Worm (Caenorhabditis elegans) whole organism, L1 larva: ENCODE data around the gene npl-10.
A peak's percentile ranks its signal among the peaks of the same experiment; 100 is the strongest.

Source experiments
- C04F5.9 ChIP-seq: sonication (generic microtip); optimal IDR thresholded peaks from 2 replicates; lab custom pipeline; 2016; ENCODE audit warnings: missing genetic modification characterization, missing compliant biosample characterization
- C16A3.4 ChIP-seq: fragments of 150-350 bp; optimal IDR thresholded peaks from 2 replicates; lab custom pipeline; 2014; ENCODE audit warnings: missing biosample characterization, missing genetic modification characterization
- F16B12.6 ChIP-seq: fragments of 150-350 bp; optimal IDR thresholded peaks from 2 replicates; lab custom pipeline; 2014; ENCODE audit warnings: missing biosample characterization, missing genetic modification characterization
- aha-1 ChIP-seq: fragments of 150-350 bp; optimal IDR thresholded peaks from 2 replicates; lab custom pipeline; 2014; ENCODE audit warnings: missing biosample characterization, missing genetic modification characterization
- ama-1 ChIP-seq: fragments of 150-350 bp; optimal IDR thresholded peaks from 2 replicates; lab custom pipeline; 2014
- blmp-1 ChIP-seq: fragments of 150-350 bp; optimal IDR thresholded peaks from 2 replicates; lab custom pipeline; 2014; ENCODE audit warnings: missing biosample characterization, missing genetic modification characterization
- ceh-82 ChIP-seq, 3 experiments: fragments of 150-350 bp in 1 of 3; sonication (generic microtip) in 2 of 3; optimal IDR thresholded peaks; 2 replicates each; lab custom pipeline; 2014 to 2017; ENCODE audit warnings: missing biosample characterization in 3 of 3, missing genetic modification characterization in 3 of 3
- ceh-88 ChIP-seq: fragments of 200-800 bp; sonication (Bioruptor generic); IDR thresholded peaks from 2 replicates; pipeline ENCODE4 v1.3.6; 2022; ENCODE audit warnings: missing genetic modification characterization, missing compliant biosample characterization
- ces-1 ChIP-seq: fragments of 150-350 bp; optimal IDR thresholded peaks from 2 replicates; lab custom pipeline; 2014; ENCODE audit warnings: missing biosample characterization, missing genetic modification reagents, missing genetic modification characterization
- dpl-1 ChIP-seq, 3 experiments: fragments of 150-350 bp in 2 of 3; sonication (generic microtip) in 1 of 3; optimal IDR thresholded peaks; 2 replicates each; lab custom pipeline; 2014 to 2017; ENCODE audit warnings: missing biosample characterization in 3 of 3, missing genetic modification characterization in 3 of 3, missing genetic modification reagents in 3 of 3
- efl-1 ChIP-seq, 4 experiments: fragments of 150-350 bp; optimal IDR thresholded peaks in 3 of 4; peaks in 1 of 4; 1 replicate in 1 of 4; 2 replicates in 3 of 4; lab custom pipeline; 2014; ENCODE audit warnings: missing biosample characterization in 2 of 4, missing genetic modification characterization in 2 of 4, missing genetic modification reagents in 2 of 4
- efl-3 ChIP-seq: fragments of 200-800 bp; sonication (Bioruptor generic); optimal IDR thresholded peaks from 2 replicates; lab custom pipeline; 2018; ENCODE audit warnings: mild to moderate bottlenecking, missing genetic modification characterization, missing compliant biosample characterization
- egl-27 ChIP-seq, 2 experiments: fragments of 150-350 bp in 1 of 2; sonication (generic microtip); optimal IDR thresholded peaks; 3 replicates each; lab custom pipeline; 2017 to 2018; ENCODE audit warnings: missing biosample characterization in 2 of 2, missing genetic modification characterization in 2 of 2, missing genetic modification reagents in 2 of 2
- elt-2 ChIP-seq: sonication (generic microtip); optimal IDR thresholded peaks from 2 replicates; lab custom pipeline; 2016; ENCODE audit warnings: missing genetic modification characterization, mild to moderate bottlenecking, inconsistent platforms, missing compliant biosample characterization, missing genetic modification reagents
- fos-1 ChIP-seq: fragments of 150-350 bp; optimal IDR thresholded peaks from 2 replicates; lab custom pipeline; 2014; ENCODE audit warnings: missing biosample characterization, missing genetic modification characterization
- grh-1 ChIP-seq: fragments of 200-800 bp; sonication (Bioruptor generic); IDR thresholded peaks from 2 replicates; pipeline ENCODE4 v1.3.6; 2022; ENCODE audit warnings: missing genetic modification reagents, missing genetic modification characterization, missing compliant biosample characterization
- hlh-17 ChIP-seq: fragments of 200-800 bp; sonication (Bioruptor generic); optimal IDR thresholded peaks from 2 replicates; lab custom pipeline; 2018; ENCODE audit warnings: missing genetic modification characterization, mild to moderate bottlenecking, missing compliant biosample characterization, moderate library complexity, borderline replicate concordance
- isw-1 ChIP-seq: fragments of 200-800 bp; sonication (Bioruptor generic); IDR thresholded peaks from 2 replicates; pipeline ENCODE4 v1.3.6; 2022; ENCODE audit warnings: missing genetic modification characterization, missing compliant biosample characterization
- jun-1 ChIP-seq: fragments of 150-350 bp; optimal IDR thresholded peaks from 2 replicates; lab custom pipeline; 2014; ENCODE audit warnings: missing biosample characterization, missing genetic modification reagents, missing genetic modification characterization
- lin-14 ChIP-seq: fragments of 200-800 bp; sonication (Bioruptor generic); optimal IDR thresholded peaks from 2 replicates; lab custom pipeline; 2018; ENCODE audit warnings: mild to moderate bottlenecking, missing genetic modification characterization, moderate library complexity, missing compliant biosample characterization
- lin-35 ChIP-seq, 2 experiments: fragments of 150-350 bp; optimal IDR thresholded peaks; 2 replicates each; lab custom pipeline; 2014; ENCODE audit warnings: missing biosample characterization in 2 of 2, missing genetic modification characterization in 2 of 2, missing genetic modification reagents in 2 of 2
- lin-39 ChIP-seq: fragments of 150-350 bp; optimal IDR thresholded peaks from 2 replicates; lab custom pipeline; 2014; ENCODE audit warnings: missing biosample characterization, missing genetic modification reagents, missing genetic modification characterization
- lir-3 ChIP-seq: sonication (generic microtip); optimal IDR thresholded peaks from 2 replicates; lab custom pipeline; 2016; ENCODE audit warnings: mild to moderate bottlenecking, missing genetic modification characterization, moderate library complexity, missing compliant biosample characterization; ENCODE audit not compliant: poor library complexity
- lsy-2 ChIP-seq, 2 experiments: fragments of 150-350 bp; optimal IDR thresholded peaks; 2 replicates each; lab custom pipeline; 2014; ENCODE audit warnings: missing biosample characterization in 2 of 2, missing genetic modification characterization in 2 of 2
- mep-1 ChIP-seq: fragments of 150-350 bp; optimal IDR thresholded peaks from 2 replicates; lab custom pipeline; 2014; ENCODE audit warnings: missing biosample characterization, missing genetic modification characterization
- nhr-11 ChIP-seq: fragments of 150-350 bp; optimal IDR thresholded peaks from 2 replicates; lab custom pipeline; 2014; ENCODE audit warnings: missing biosample characterization, missing genetic modification characterization
- nhr-19 ChIP-seq: fragments of 200-800 bp; sonication (Bioruptor generic); conservative IDR thresholded peaks from 2 replicates; pipeline ENCODE4 v1.3.6; 2022; ENCODE audit warnings: missing genetic modification characterization, missing compliant biosample characterization
- nhr-20 ChIP-seq: sonication (generic microtip); optimal IDR thresholded peaks from 2 replicates; lab custom pipeline; 2016; ENCODE audit warnings: mild to moderate bottlenecking, missing genetic modification characterization, missing compliant biosample characterization
- nhr-237 ChIP-seq: fragments of 150-350 bp; optimal IDR thresholded peaks from 2 replicates; lab custom pipeline; 2014; ENCODE audit warnings: missing biosample characterization, missing genetic modification characterization
- nhr-71 ChIP-seq: sonication (generic microtip); optimal IDR thresholded peaks from 2 replicates; lab custom pipeline; 2016; ENCODE audit warnings: mild to moderate bottlenecking, missing genetic modification characterization, moderate library complexity, missing compliant biosample characterization
- nhr-76 ChIP-seq: sonication (generic microtip); optimal IDR thresholded peaks from 2 replicates; lab custom pipeline; 2017; ENCODE audit warnings: missing biosample characterization, missing genetic modification characterization
- nhr-84 ChIP-seq: sonication (generic microtip); optimal IDR thresholded peaks from 2 replicates; lab custom pipeline; 2017; ENCODE audit warnings: missing biosample characterization, missing genetic modification characterization
- nhr-85 ChIP-seq: sonication (generic microtip); peaks from one replicate; lab custom pipeline; 2016; ENCODE audit warnings: missing genetic modification characterization, inconsistent platforms, missing compliant biosample characterization
- pag-3 ChIP-seq: sonication (generic microtip); optimal IDR thresholded peaks from 2 replicates; lab custom pipeline; 2017; ENCODE audit warnings: missing genetic modification characterization, mild to moderate bottlenecking, missing compliant biosample characterization, antibody characterized with exemption, borderline replicate concordance; ENCODE audit not compliant: insufficient read depth
- rnt-1 ChIP-seq: sonication (generic microtip); optimal IDR thresholded peaks from 2 replicates; lab custom pipeline; 2016; ENCODE audit warnings: mild to moderate bottlenecking, missing genetic modification characterization, moderate library complexity, missing compliant biosample characterization
- skn-1 ChIP-seq: fragments of 150-350 bp; optimal IDR thresholded peaks from 2 replicates; lab custom pipeline; 2014; ENCODE audit warnings: missing biosample characterization, missing genetic modification characterization
- snu-23 ChIP-seq: sonication (generic microtip); optimal IDR thresholded peaks from 2 replicates; lab custom pipeline; 2016; ENCODE audit warnings: missing genetic modification characterization, missing compliant biosample characterization
- sox-4 ChIP-seq: sonication (generic microtip); optimal IDR thresholded peaks from 2 replicates; lab custom pipeline; 2016; ENCODE audit warnings: missing genetic modification characterization, missing compliant biosample characterization
- sptf-1 ChIP-seq: fragments of 150-350 bp; optimal IDR thresholded peaks from 2 replicates; lab custom pipeline; 2014; ENCODE audit warnings: missing biosample characterization, missing genetic modification characterization
- sup-37 ChIP-seq: fragments of 200-800 bp; sonication (Bioruptor generic); optimal IDR thresholded peaks from 2 replicates; lab custom pipeline; 2018; ENCODE audit warnings: mild to moderate bottlenecking, missing genetic modification characterization, missing compliant biosample characterization
- swsn-7 ChIP-seq: sonication (generic microtip); optimal IDR thresholded peaks from 2 replicates; lab custom pipeline; 2016; ENCODE audit warnings: missing genetic modification characterization, missing compliant biosample characterization
- tbx-2 ChIP-seq: sonication (generic microtip); optimal IDR thresholded peaks from 2 replicates; lab custom pipeline; 2016; ENCODE audit warnings: missing genetic modification characterization, missing compliant biosample characterization
- unc-98 ChIP-seq: fragments of 200-800 bp; sonication (Bioruptor generic); IDR thresholded peaks from 2 replicates; pipeline ENCODE4 v1.3.6; 2022; ENCODE audit warnings: missing genetic modification characterization, missing compliant biosample characterization
- vab-15 ChIP-seq: sonication (generic microtip); optimal IDR thresholded peaks from 2 replicates; lab custom pipeline; 2017; ENCODE audit warnings: missing genotype, mild to moderate bottlenecking, missing genetic modification characterization, missing compliant biosample characterization
- xbp-1 ChIP-seq: sonication (generic microtip); optimal IDR thresholded peaks from 2 replicates; lab custom pipeline; 2016; ENCODE audit warnings: missing genetic modification characterization, missing compliant biosample characterization
- zip-4 ChIP-seq: fragments of 200-800 bp; sonication (Bioruptor generic); optimal IDR thresholded peaks from 2 replicates; lab custom pipeline; 2018; ENCODE audit warnings: mild to moderate bottlenecking, missing genetic modification characterization, moderate library complexity, missing compliant biosample characterization
- ztf-11 ChIP-seq, 2 experiments: sonication (generic microtip); optimal IDR thresholded peaks; 2 replicates each; lab custom pipeline; 2016 to 2017; ENCODE audit warnings: missing genetic modification characterization in 2 of 2, missing biosample characterization in 1 of 2, missing compliant biosample characterization in 1 of 2

The npl-10 gene

DNA sequence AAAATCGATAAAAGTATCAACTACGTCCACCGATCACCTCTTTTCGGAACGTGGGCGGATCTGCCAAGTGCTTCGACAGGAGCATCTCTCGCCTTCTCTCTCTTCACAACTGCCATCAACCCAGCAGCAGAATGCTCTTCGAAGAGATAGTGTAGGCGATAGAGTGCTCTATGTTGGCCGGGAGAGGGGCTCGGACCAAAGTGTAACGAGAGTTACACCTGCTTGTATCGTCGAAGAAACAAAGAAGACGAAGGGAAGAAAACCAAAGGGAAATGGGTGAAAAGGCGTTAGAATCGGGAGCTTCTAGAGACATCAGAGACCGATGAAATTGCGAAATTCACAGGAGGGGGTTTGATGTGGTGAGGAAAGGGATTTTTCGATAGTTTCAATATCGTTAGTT, 20.9 kb downstream of the npl-10 start:
- TF ChIP-seq xbp-1 (tag; lab: Kevin White, UChicago) (no peak), egl-27 (tag; optimal IDR thresholded peaks at IDR 0.05; lab: Kevin White, UChicago) (no peak), skn-1 (tag; lab: Kevin White, UChicago) (no peak), blmp-1 (tag; lab: Kevin White, UChicago) (no peak), nhr-71 (tag; lab: Kevin White, UChicago) (peak; percentile 37), swsn-7 (tag; lab: Kevin White, UChicago) (no peak), nhr-84 (no peak), pag-3 (tag; lab: Kevin White, UChicago) (peak; percentile 64), tbx-2 (tag; lab: Kevin White, UChicago) (no peak), fos-1 (no peak), efl-3 (no peak), ces-1 (GFP tag; lab: Kevin White, UChicago) (no peak), ceh-88 (GFP tag; lab: Robert Waterston, UW) (no peak), sup-37 (no peak), nhr-76 (tag; lab: Kevin White, UChicago) (no peak), isw-1 (no peak), vab-15 (no peak), lin-39 (no peak), unc-98 (GFP tag; lab: Robert Waterston, UW) (no peak), aha-1 (no peak), lsy-2 (tag; optimal IDR thresholded peaks at IDR 0.05; lab: Kevin White, UChicago) (peak in 1 of 2 experiments; percentile 21), lin-14 (GFP tag; lab: Kevin White, UChicago) (peak; percentile 47), hlh-17 (GFP tag; lab: Kevin White, UChicago) (no peak), nhr-20 (peak; percentile 31), C04F5.9 (no peak), ama-1 (lab: Kevin White, UChicago) (no peak), lir-3 (tag; lab: Kevin White, UChicago) (no peak), C16A3.4 (tag; lab: Kevin White, UChicago) (no peak), nhr-237 (tag; lab: Kevin White, UChicago) (no peak), jun-1 (tag; lab: Kevin White, UChicago) (no peak), ceh-82 (tag; optimal IDR thresholded peaks at IDR 0.05; lab: Kevin White, UChicago) (no peak), grh-1 (GFP tag; lab: Robert Waterston, UW) (no peak), sox-4 (tag; lab: Kevin White, UChicago) (no peak), nhr-19 (GFP tag; lab: Robert Waterston, UW) (peak; percentile 18; the same call in 1 of the 2 replicates), F16B12.6 (tag; lab: Kevin White, UChicago) (no peak), zip-4 (no peak), rnt-1 (tag; lab: Kevin White, UChicago) (peak; percentile 60), nhr-85 (tag; lab: Kevin White, UChicago) (no peak), ztf-11 (tag; optimal IDR thresholded peaks at IDR 0.05; lab: Kevin White, UChicago) (no peak)

- TF ChIP-seq elt-2 (tag; lab: Kevin White, UChicago): no peak
- TF ChIP-seq sup-37: no peak
Observed at ce11 chrIII:3914049-3914448, 21.7 kb downstream of the npl-10 start, which contains the start of gene pat-3. Gene pat-3 (minus strand): TSS chrIII:3914149.

DNA sequence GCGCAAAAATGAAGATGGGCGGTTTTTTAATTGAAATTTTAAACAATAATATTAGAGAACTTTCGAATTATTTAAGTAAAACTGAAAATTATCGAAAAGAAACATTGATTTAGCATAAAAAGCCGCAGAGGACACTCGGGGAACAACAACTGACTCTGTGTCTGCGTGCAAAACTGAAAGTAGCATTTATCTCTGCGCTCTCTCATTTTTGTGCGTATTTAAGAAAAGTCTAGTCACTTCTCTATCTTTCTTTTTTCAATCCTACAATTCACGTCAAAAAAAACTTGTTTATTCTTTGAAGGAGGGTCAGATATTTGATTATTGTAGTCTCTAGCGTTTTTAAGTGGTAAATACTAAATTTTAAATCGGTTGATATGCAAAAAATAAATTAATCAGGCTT, 27.5 kb downstream of the npl-10 start:
- TF ChIP-seq nhr-11 (no peak), ama-1 (lab: Kevin White, UChicago) (no peak), ceh-82 (tag; optimal IDR thresholded peaks at IDR 0.05; lab: Kevin White, UChicago) (peak in 1 of 3 experiments; percentile 29), swsn-7 (tag; lab: Kevin White, UChicago) (peak; percentile 15), aha-1 (peak; percentile 50), lin-14 (GFP tag; lab: Kevin White, UChicago) (peak; percentile 82), nhr-19 (GFP tag; lab: Robert Waterston, UW) (peak; percentile 34), snu-23 (GFP tag; lab: Kevin White, UChicago) (peak; percentile 67), rnt-1 (tag; lab: Kevin White, UChicago) (peak; percentile 11), sptf-1 (tag; lab: Kevin White, UChicago) (no peak), ceh-88 (GFP tag; lab: Robert Waterston, UW) (no peak), nhr-71 (tag; lab: Kevin White, UChicago) (peak; percentile 37), mep-1 (tag; lab: Kevin White, UChicago) (peak; percentile 15), dpl-1 (GFP tag; optimal IDR thresholded peaks at IDR 0.05; lab: Kevin White, UChicago) (peak in 2 of 3 experiments; percentile 12 to 18), lin-35 (GFP tag; optimal IDR thresholded peaks at IDR 0.05; lab: Kevin White, UChicago) (peak; percentile 31 to 45), lsy-2 (tag; optimal IDR thresholded peaks at IDR 0.05; lab: Kevin White, UChicago) (peak; percentile 23 to 27), efl-1 (optimal IDR thresholded peaks at IDR 0.05; lab: Kevin White, UChicago) (peak in 1 of 2 experiments; percentile 18), efl-1 (GFP tag; optimal IDR thresholded peaks at IDR 0.05 in 1 of 2; lab: Kevin White, UChicago) (no peak), nhr-20 (peak; percentile 72)
